Fruit fly (Drosophila melanogaster): ENCODE data around the gene elm.

elm gene

DNA sequence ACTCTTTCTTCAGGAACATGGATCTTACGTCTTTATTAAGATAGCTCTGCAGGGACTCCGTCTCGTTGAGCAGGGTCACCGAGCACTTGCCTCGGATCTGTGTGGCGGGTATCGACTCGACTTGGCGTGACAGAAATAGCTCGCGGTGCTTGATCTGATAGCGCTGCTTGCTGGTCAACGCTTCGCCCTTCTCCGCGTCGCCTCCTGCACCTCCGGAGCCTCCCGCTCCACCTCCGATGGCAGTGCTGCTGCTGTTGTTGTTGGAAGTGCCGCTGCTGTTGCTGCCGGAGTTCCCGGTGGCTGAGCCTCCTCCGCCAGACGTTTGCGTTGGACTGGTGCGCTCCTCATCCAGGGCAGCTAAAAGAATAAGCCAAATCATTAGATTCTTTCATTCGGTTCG, 11.2 kb downstream of the elm start:
- TF ChIP-seq Hr4 (GFP tag; optimal IDR thresholded peaks at IDR 0.05): no peak
- TF ChIP-seq svp (GFP tag): peak; percentile 86

DNA sequence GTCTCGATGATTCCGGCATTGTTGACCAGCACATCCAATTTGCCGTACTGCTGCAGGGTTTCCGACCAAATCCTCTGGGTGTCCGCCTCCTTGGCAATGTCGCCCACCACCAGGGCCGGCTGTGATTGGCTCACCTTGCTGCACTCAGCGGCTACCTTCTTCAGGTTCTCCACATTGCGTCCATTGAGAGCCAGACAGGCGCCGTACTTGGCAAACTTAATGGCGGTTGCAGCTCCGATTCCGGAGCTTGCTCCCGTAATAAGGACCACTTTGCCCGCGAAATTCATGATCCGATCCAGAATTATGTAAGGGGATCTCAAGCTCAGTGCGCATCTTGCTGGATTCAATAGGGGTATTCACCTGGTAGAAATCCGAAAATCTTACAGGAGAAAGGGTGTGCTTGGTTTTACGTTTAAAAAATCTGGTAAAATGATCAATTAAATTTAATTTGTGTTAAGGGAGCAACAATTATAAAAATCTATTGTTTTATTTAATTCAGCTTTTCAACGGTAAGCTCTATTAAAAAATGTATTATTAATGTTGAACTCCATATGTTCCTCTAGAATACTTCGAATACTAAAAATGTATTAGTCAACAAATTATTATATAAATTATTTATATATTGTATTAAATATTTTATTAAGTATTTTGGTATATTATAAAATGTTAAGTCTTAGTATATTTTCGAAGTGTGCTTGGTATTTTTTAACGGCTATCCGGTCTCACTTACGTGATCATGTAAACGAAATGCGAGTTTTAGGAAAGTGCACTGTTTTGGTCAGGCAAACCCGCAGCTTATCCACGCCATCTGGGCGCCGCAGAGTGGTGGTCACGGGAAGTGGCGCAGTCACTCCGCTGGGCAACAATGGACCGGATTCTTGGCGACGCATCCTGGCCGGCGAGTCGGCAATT, 17.9 kb downstream of the elm start, which contains the start of the genes CG31548 and CG12170:
Gene CG31548, minus strand, starts transcription at position 334 of the 912 bp plus-strand sequence.
Gene CG12170, plus strand, starts transcription at position 716 of the 912 bp plus-strand sequence.
- peak; percentile 59 for TF ChIP-seq CG15336 (GFP tag; IDR thresholded peaks at IDR 0.05)
- TF ChIP-seq svp (GFP tag): peak; percentile 63
- TF ChIP-seq esn (GFP tag; optimal IDR thresholded peaks at IDR 0.05): peak; percentile 69
- peak; percentile 55; the same call in 2 of the 3 replicates for TF ChIP-seq CG8119 (GFP tag; IDR thresholded peaks at IDR 0.05)
- TF ChIP-seq CG6792 (GFP tag; optimal IDR thresholded peaks at IDR 0.05): peak; percentile 40
- TF ChIP-seq Sox15 (GFP tag; optimal IDR thresholded peaks at IDR 0.05): peak; percentile 27
- TF ChIP-seq CG6163 (GFP tag; IDR thresholded peaks at IDR 0.05): peak; percentile 47; the same call in 2 of the 3 replicates
- no peak for TF ChIP-seq ss (GFP tag; optimal IDR thresholded peaks at IDR 0.05)
- TF ChIP-seq CG31627 (GFP tag; optimal IDR thresholded peaks at IDR 0.05): peak; percentile 56
- TF ChIP-seq cyc (GFP tag; optimal IDR thresholded peaks at IDR 0.05): peak; percentile 34
- no peak for TF ChIP-seq vri (GFP tag; optimal IDR thresholded peaks at IDR 0.05)
- no peak for TF ChIP-seq CG16779 (tag; optimal IDR thresholded peaks at IDR 0.05)
- peak; percentile 38 for TF ChIP-seq CG3032 (tag; optimal IDR thresholded peaks at IDR 0.05)

DNA sequence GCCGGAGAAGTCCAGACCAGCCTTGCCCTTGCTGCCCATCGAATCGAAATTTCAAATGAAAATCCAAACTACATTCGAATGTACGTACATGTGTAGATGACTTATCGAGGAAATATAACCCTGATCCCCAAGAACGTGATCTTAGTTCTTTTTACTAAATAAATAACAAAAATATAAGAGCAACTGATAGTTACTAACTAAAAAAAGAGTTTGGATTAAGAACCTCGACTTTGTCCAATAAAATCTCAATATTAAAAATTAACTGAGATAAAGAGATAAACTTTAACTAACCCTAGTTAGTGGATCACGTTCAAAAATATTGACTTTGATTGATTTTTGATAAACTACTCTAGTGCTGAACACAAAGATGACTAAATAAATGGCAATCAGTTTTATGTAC, 19.1 kb downstream of the elm start, which contains the start of gene CG31546:
Gene CG31546, minus strand, starts transcription at position 101 of the 400 bp plus-strand sequence.
- TF ChIP-seq CG6276 (GFP tag; optimal IDR thresholded peaks at IDR 0.05): no peak

DNA sequence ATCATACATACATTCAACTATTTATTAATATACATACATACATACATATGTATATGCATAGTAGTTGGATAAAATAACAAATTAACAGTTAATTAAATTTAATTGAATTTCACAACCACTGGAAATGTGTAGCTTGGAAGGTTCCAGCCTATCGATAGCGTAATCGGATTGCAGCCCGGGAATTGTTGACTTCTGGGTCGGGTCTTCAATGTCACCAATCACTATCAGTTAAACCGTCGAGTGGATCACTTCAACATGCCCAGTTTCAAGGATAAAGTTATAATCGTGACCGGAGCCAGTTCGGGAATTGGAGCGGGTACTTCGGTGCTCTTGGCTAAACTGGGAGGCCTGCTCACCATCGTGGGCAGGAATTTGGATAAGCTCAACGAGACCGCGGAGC, 21.2 kb downstream of the elm start, which contains the start of gene CG12171:
Gene CG12171, plus strand, starts transcription at position 191 of the 400 bp plus-strand sequence.
- TF ChIP-seq CG6276 (GFP tag; optimal IDR thresholded peaks at IDR 0.05): no peak
- TF ChIP-seq svp (GFP tag): peak; percentile 98
- peak; percentile 8 for TF ChIP-seq esn (GFP tag; optimal IDR thresholded peaks at IDR 0.05)

DNA sequence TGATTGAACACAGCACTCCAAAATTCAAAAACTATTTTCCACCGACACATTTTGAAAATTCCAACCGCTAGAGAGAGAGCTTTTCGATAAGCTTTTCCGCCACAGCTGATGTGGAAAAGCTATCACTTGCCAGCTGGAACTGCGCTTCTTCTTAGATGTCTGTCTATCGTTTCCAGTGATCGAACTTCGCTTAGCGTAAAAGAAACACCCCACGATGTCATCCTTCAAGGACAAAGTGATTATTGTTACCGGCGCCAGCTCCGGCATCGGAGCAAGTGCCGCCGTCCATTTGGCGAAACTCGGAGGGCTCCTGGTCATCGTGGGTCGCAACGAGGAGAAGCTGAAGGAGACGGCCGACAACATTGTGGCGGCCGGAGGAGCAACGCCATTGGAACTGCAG, 22.5 kb downstream of the elm start, which contains the start of gene CG31549:
Gene CG31549, plus strand, starts transcription at position 11 of the 400 bp plus-strand sequence.
- TF ChIP-seq CG34406 (GFP tag; optimal IDR thresholded peaks at IDR 0.05) (no peak), dsx (GFP tag; optimal IDR thresholded peaks at IDR 0.05; ENCODE audit: poor library complexity, severe bottlenecking) (no peak), OdsH (GFP tag; optimal IDR thresholded peaks at IDR 0.05) (no peak), achi (GFP tag; optimal IDR thresholded peaks at IDR 0.05) (no peak), CG10669 (GFP tag; optimal IDR thresholded peaks at IDR 0.05) (no peak), CG31627 (GFP tag; optimal IDR thresholded peaks at IDR 0.05) (no peak), CG8319 (GFP tag; optimal IDR thresholded peaks at IDR 0.05) (no peak)

DNA sequence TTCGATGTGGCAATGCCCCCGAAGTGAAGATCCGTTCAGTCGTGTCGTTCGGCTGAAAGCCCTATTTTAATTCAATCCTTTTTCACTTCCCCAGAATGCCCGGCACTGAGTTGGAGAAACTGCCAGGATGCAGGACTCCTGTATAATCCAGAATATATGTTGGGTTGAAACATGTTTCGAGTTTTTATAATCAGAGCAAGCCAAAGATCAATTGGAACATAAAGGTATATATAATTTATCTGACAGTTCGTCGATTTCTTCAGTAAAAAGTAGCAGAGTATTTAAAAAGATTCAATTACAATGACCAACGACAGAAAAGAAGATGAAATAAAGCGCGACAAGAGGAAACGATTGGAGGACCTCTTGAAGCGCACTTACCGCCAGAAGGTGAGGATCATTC, 27.1 kb downstream of the elm start, which contains the start of gene CG31551:
Gene CG31551, plus strand, starts transcription at position 301 of the 400 bp plus-strand sequence.
- TF ChIP-seq vri (GFP tag; optimal IDR thresholded peaks at IDR 0.05) (no peak), Sox14 (GFP tag; optimal IDR thresholded peaks at IDR 0.05) (no peak), Smox (GFP tag; optimal IDR thresholded peaks at IDR 0.05) (no peak), salr (GFP tag; optimal IDR thresholded peaks at IDR 0.05) (no peak), Hr4 (GFP tag; optimal IDR thresholded peaks at IDR 0.05) (no peak), CG6276 (GFP tag; optimal IDR thresholded peaks at IDR 0.05) (no peak), fkh (GFP tag; optimal IDR thresholded peaks at IDR 0.05) (no peak), Hr39 (GFP tag; optimal IDR thresholded peaks at IDR 0.05) (no peak), Eip78C (GFP tag) (no peak), lz (GFP tag; optimal IDR thresholded peaks at IDR 0.05) (no peak), esn (GFP tag; optimal IDR thresholded peaks at IDR 0.05) (no peak)
